Fruit fly (Drosophila melanogaster) whole organism, embryonic: ENCODE results near the gene Pop5.

Experiments used
- Bgb ChIP-seq: fragments of 200-800 bp; sonication (Bioruptor generic); IDR thresholded peaks from 2 replicates; pipeline ENCODE4 v1.3.6; 2022; ENCODE audit warnings: missing biosample characterization, missing genetic modification characterization; ENCODE audit not compliant: partially characterized antibody
- CG10209 ChIP-seq: fragments of 200-800 bp; sonication (Bioruptor generic); optimal IDR thresholded peaks from 3 replicates; lab custom pipeline; 2017; ENCODE audit warnings: missing biosample characterization, mild to moderate bottlenecking, missing genetic modification characterization, missing genetic modification reagents
- CG10274 ChIP-seq: fragments of 200-800 bp; sonication (Bioruptor generic); optimal IDR thresholded peaks from 3 replicates; lab custom pipeline; 2017; ENCODE audit warnings: missing biosample characterization, mild to moderate bottlenecking, missing genetic modification characterization
- CG10431 ChIP-seq: fragments of 200-800 bp; sonication (Bioruptor generic); optimal IDR thresholded peaks from 3 replicates; lab custom pipeline; 2018; ENCODE audit warnings: missing biosample characterization, mild to moderate bottlenecking, missing genetic modification characterization
- CG10654 ChIP-seq: fragments of 200-800 bp; sonication (Bioruptor generic); optimal IDR thresholded peaks from 2 replicates; lab custom pipeline; 2016; ENCODE audit warnings: missing biosample characterization, missing genetic modification characterization
- CG11504 ChIP-seq: fragments of 200-800 bp; sonication (Bioruptor generic); optimal IDR thresholded peaks from 3 replicates; lab custom pipeline; 2019; ENCODE audit warnings: missing biosample characterization, mild to moderate bottlenecking, missing genetic modification characterization, moderate library complexity
- CG17186 ChIP-seq: fragments of 200-800 bp; sonication (Bioruptor generic); optimal IDR thresholded peaks from 3 replicates; lab custom pipeline; 2017; ENCODE audit warnings: missing biosample characterization, missing genetic modification reagents, missing genetic modification characterization
- CG17361 ChIP-seq: fragments of 200-800 bp; sonication (Bioruptor generic); IDR thresholded peaks from 3 replicates; pipeline ENCODE4 v1.3.6; 2022; ENCODE audit warnings: missing biosample characterization, missing genetic modification characterization
- CG17385 ChIP-seq: fragments of 200-800 bp; sonication (Bioruptor generic); optimal IDR thresholded peaks from 3 replicates; lab custom pipeline; 2018; ENCODE audit warnings: missing biosample characterization, mild to moderate bottlenecking, missing genetic modification characterization
- CG31441 ChIP-seq: fragments of 200-800 bp; sonication (Bioruptor generic); IDR thresholded peaks from 2 replicates; pipeline ENCODE4 v1.3.6; 2022; ENCODE audit warnings: missing biosample characterization, missing genetic modification characterization
- CG32532 ChIP-seq: fragments of 200-800 bp; sonication (Bioruptor generic); IDR thresholded peaks from 2 replicates; pipeline ENCODE4 v1.3.6; 2022; ENCODE audit warnings: missing biosample characterization, missing genetic modification characterization
- CG34376 ChIP-seq: fragments of 200-800 bp; sonication (Bioruptor generic); optimal IDR thresholded peaks from 2 replicates; lab custom pipeline; 2018; ENCODE audit warnings: missing biosample characterization, mild to moderate bottlenecking, missing genetic modification characterization
- CG7556 ChIP-seq: fragments of 200-800 bp; sonication (Bioruptor generic); optimal IDR thresholded peaks from 2 replicates; lab custom pipeline; 2017; ENCODE audit warnings: missing biosample characterization, mild to moderate bottlenecking, missing genetic modification characterization
- Deaf1 ChIP-seq: fragments of 200-800 bp; optimal IDR thresholded peaks from 3 replicates; lab custom pipeline; 2019; ENCODE audit warnings: missing biosample characterization, mild to moderate bottlenecking, missing genetic modification characterization, moderate library complexity
- Fer1 ChIP-seq: fragments of 200-800 bp; sonication (Bioruptor generic); optimal IDR thresholded peaks from 2 replicates; lab custom pipeline; 2017; ENCODE audit warnings: missing biosample characterization, mild to moderate bottlenecking, missing genetic modification characterization
- HLH54F ChIP-seq: fragments of 200-800 bp; sonication (Bioruptor generic); optimal IDR thresholded peaks from 3 replicates; lab custom pipeline; 2016; ENCODE audit warnings: missing biosample characterization, missing genetic modification characterization
- Hr78 ChIP-seq, 2 experiments: fragments of 200-800 bp in 1 of 2; fragments of >200 bp in 1 of 2; sonication (Bioruptor generic) in 1 of 2; optimal IDR thresholded peaks; 2 replicates each; lab custom pipeline; 2017 to 2019; ENCODE audit warnings: missing biosample characterization in 2 of 2, missing genetic modification characterization in 2 of 2, mild to moderate bottlenecking in 1 of 2, moderate library complexity in 1 of 2
- Hsf ChIP-seq: fragments of 200-800 bp; sonication (Bioruptor generic); optimal IDR thresholded peaks from 3 replicates; lab custom pipeline; 2016; ENCODE audit warnings: missing biosample characterization, missing genetic modification characterization
- MTF-1 ChIP-seq: fragments of 200-800 bp; sonication (Bioruptor generic); optimal IDR thresholded peaks from 2 replicates; lab custom pipeline; 2018; ENCODE audit warnings: missing biosample characterization, mild to moderate bottlenecking, missing genetic modification characterization, borderline replicate concordance
- Med ChIP-seq: fragments of 200-800 bp; sonication (Bioruptor generic); peaks from one replicate; lab custom pipeline; 2016; ENCODE audit warnings: missing biosample characterization, missing genetic modification characterization, mild to moderate bottlenecking, inconsistent platforms, moderate library complexity
- Vsx1 ChIP-seq: fragments of 200-800 bp; sonication (Bioruptor generic); optimal IDR thresholded peaks from 2 replicates; lab custom pipeline; 2017; ENCODE audit warnings: missing biosample characterization, mild to moderate bottlenecking, missing genetic modification characterization, missing genetic modification reagents
- chinmo ChIP-seq: fragments of 200-800 bp; sonication (Bioruptor generic); IDR thresholded peaks from 4 replicates; pipeline ENCODE4 v1.3.6; 2022; ENCODE audit warnings: missing biosample characterization, missing genetic modification characterization; ENCODE audit not compliant: partially characterized antibody
- cwo ChIP-seq: fragments of 200-800 bp; sonication (Bioruptor generic); optimal IDR thresholded peaks from 3 replicates; lab custom pipeline; 2017; ENCODE audit warnings: missing biosample characterization, missing genetic modification characterization, mild to moderate bottlenecking, moderate library complexity, missing genetic modification reagents
- dmrt99B ChIP-seq: fragments of 200-800 bp; sonication (Bioruptor generic); optimal IDR thresholded peaks from 2 replicates; lab custom pipeline; 2018; ENCODE audit warnings: missing biosample characterization, mild to moderate bottlenecking, missing genetic modification characterization, moderate library complexity
- exex ChIP-seq: fragments of 200-800 bp; sonication (Bioruptor generic); optimal IDR thresholded peaks from 4 replicates; lab custom pipeline; 2018; ENCODE audit warnings: missing biosample characterization, mild to moderate bottlenecking, missing genetic modification characterization, moderate library complexity
- ftz-f1 ChIP-seq: fragments of 200-800 bp; sonication (Bioruptor generic); optimal IDR thresholded peaks from 2 replicates; lab custom pipeline; 2016; ENCODE audit warnings: missing biosample characterization, missing genetic modification characterization
- grn ChIP-seq: fragments of 200-800 bp; sonication (Bioruptor generic); optimal IDR thresholded peaks from 3 replicates; lab custom pipeline; 2017; ENCODE audit warnings: missing biosample characterization, missing genetic modification characterization
- gro ChIP-seq: fragments of 200-800 bp; sonication (Bioruptor generic); optimal IDR thresholded peaks from 2 replicates; lab custom pipeline; 2016; ENCODE audit warnings: missing biosample characterization, missing genetic modification characterization
- hkb ChIP-seq, 2 experiments: fragments of 200-800 bp in 1 of 2; fragments of >200 bp in 1 of 2; sonication (Bioruptor generic) in 1 of 2; IDR thresholded peaks in 1 of 2; optimal IDR thresholded peaks in 1 of 2; 2 replicates each; pipeline versions ENCODE4 v1.3.6 to Lab custom; 2017 to 2022; ENCODE audit warnings: missing biosample characterization in 1 of 2, missing genetic modification characterization in 1 of 2
- hth ChIP-seq: fragments of >200 bp; optimal IDR thresholded peaks from 2 replicates; lab custom pipeline; 2017; ENCODE audit warnings: inconsistent platforms
- jing ChIP-seq: fragments of 200-800 bp; sonication (Bioruptor generic); optimal IDR thresholded peaks from 2 replicates; lab custom pipeline; 2018; ENCODE audit warnings: missing biosample characterization, mild to moderate bottlenecking, missing genetic modification characterization
- jumu ChIP-seq: fragments of 200-800 bp; sonication (Bioruptor generic); optimal IDR thresholded peaks from 3 replicates; lab custom pipeline; 2016; ENCODE audit warnings: missing biosample characterization, missing genetic modification characterization
- lab ChIP-seq: fragments of 200-800 bp; sonication (Bioruptor generic); optimal IDR thresholded peaks from 3 replicates; lab custom pipeline; 2017; ENCODE audit warnings: missing biosample characterization, missing genetic modification characterization, mild to moderate bottlenecking, moderate library complexity, missing genetic modification reagents
- mirr ChIP-seq: fragments of 200-800 bp; sonication (Bioruptor generic); optimal IDR thresholded peaks from 3 replicates; lab custom pipeline; 2018; ENCODE audit warnings: missing biosample characterization, mild to moderate bottlenecking, missing genetic modification characterization
- mld ChIP-seq: fragments of 200-800 bp; sonication (Bioruptor generic); IDR thresholded peaks from 3 replicates; pipeline ENCODE4 v1.3.6; 2022; ENCODE audit warnings: missing biosample characterization, missing genetic modification characterization; ENCODE audit not compliant: partially characterized antibody
- nmo ChIP-seq: fragments of 200-800 bp; sonication (Bioruptor generic); optimal IDR thresholded peaks from 2 replicates; lab custom pipeline; 2018; ENCODE audit warnings: missing biosample characterization, mild to moderate bottlenecking, missing genetic modification characterization, moderate library complexity
- nom ChIP-seq: fragments of 200-800 bp; sonication (Bioruptor generic); optimal IDR thresholded peaks from 2 replicates; lab custom pipeline; 2017; ENCODE audit warnings: missing biosample characterization, missing genetic modification characterization, mild to moderate bottlenecking, moderate library complexity, missing genetic modification reagents
- p53 ChIP-seq: fragments of 200-800 bp; sonication (Bioruptor generic); optimal IDR thresholded peaks from 2 replicates; lab custom pipeline; 2016; ENCODE audit warnings: missing biosample characterization, missing genetic modification characterization
- pita ChIP-seq: fragments of 200-800 bp; sonication (Bioruptor generic); optimal IDR thresholded peaks from 2 replicates; lab custom pipeline; 2017; ENCODE audit warnings: missing biosample characterization, mild to moderate bottlenecking, missing genetic modification characterization
- salm ChIP-seq: fragments of 200-800 bp; sonication (Bioruptor generic); optimal IDR thresholded peaks from 2 replicates; lab custom pipeline; 2018; ENCODE audit warnings: missing biosample characterization, mild to moderate bottlenecking, missing genetic modification characterization
- sens ChIP-seq: fragments of 200-800 bp; sonication (Bioruptor generic); peaks from one replicate; lab custom pipeline; 2016; ENCODE audit warnings: missing biosample characterization, missing genetic modification characterization
- sens-2 ChIP-seq: fragments of 200-800 bp; sonication (Bioruptor generic); IDR thresholded peaks from 2 replicates; pipeline ENCODE4 v1.3.6; 2022; ENCODE audit warnings: missing biosample characterization, missing genetic modification characterization
- sisA ChIP-seq: fragments of 200-800 bp; sonication (Bioruptor generic); IDR thresholded peaks from 2 replicates; pipeline ENCODE4 v1.3.6; 2022; ENCODE audit warnings: missing biosample characterization, missing genetic modification characterization
- sob ChIP-seq: fragments of 200-800 bp; sonication (Bioruptor generic); IDR thresholded peaks from 2 replicates; pipeline ENCODE4 v1.3.6; 2022; ENCODE audit warnings: missing biosample characterization, missing genetic modification characterization
- sug ChIP-seq: fragments of 200-800 bp; optimal IDR thresholded peaks from 2 replicates; lab custom pipeline; 2019; ENCODE audit warnings: missing biosample characterization, mild to moderate bottlenecking, missing genetic modification characterization, moderate library complexity
- tio ChIP-seq: fragments of 200-800 bp; sonication (Bioruptor generic); optimal IDR thresholded peaks from 2 replicates; lab custom pipeline; 2017; ENCODE audit warnings: missing biosample characterization, missing genetic modification characterization, inconsistent platforms
- tx ChIP-seq: fragments of 200-800 bp; sonication (Bioruptor generic); optimal IDR thresholded peaks from 2 replicates; lab custom pipeline; 2016; ENCODE audit warnings: missing biosample characterization, missing genetic modification characterization
- vnd ChIP-seq: fragments of 200-800 bp; sonication (Bioruptor generic); IDR thresholded peaks from 3 replicates; pipeline ENCODE4 v1.3.6; 2022; ENCODE audit warnings: missing biosample characterization, missing genetic modification characterization; ENCODE audit not compliant: partially characterized antibody
- zen ChIP-seq: fragments of 200-800 bp; sonication (Bioruptor generic); optimal IDR thresholded peaks from 3 replicates; lab custom pipeline; 2018; ENCODE audit warnings: missing biosample characterization, mild to moderate bottlenecking, missing genetic modification characterization, moderate library complexity
- zfh2 ChIP-seq: fragments of 200-800 bp; sonication (Bioruptor generic); optimal IDR thresholded peaks from 2 replicates; lab custom pipeline; 2016; ENCODE audit warnings: missing biosample characterization, missing genetic modification characterization

Pop5 gene

dm6 chr3L:17001055-17001454 is 43.8 kb downstream of the Pop5 start (continued):
- TF ChIP-seq jumu: no peak
- TF ChIP-seq jing (GFP tag; lab: Kevin White, UChicago): no peak
- no peak for TF ChIP-seq sisA
- no peak for TF ChIP-seq hth (lab: Kevin White, UChicago)
- no peak for TF ChIP-seq CG10209 (GFP tag; lab: Kevin White, UChicago)
- peak; percentile 88 for TF ChIP-seq Vsx1 (GFP tag; lab: Kevin White, UChicago)
- TF ChIP-seq MTF-1: no peak
- TF ChIP-seq zen: no peak
- TF ChIP-seq CG31441: no peak
- TF ChIP-seq CG10654 (GFP tag; lab: Kevin White, UChicago): no peak
- TF ChIP-seq mld: no peak
- TF ChIP-seq sob (GFP tag; lab: Robert Waterston, UW): peak; percentile 58; the same call in 1 of the 2 replicates
- TF ChIP-seq CG7556 (GFP tag; lab: Kevin White, UChicago): no peak

- peak; percentile 79 for TF ChIP-seq sug
- no peak for TF ChIP-seq dmrt99B (tag; lab: Kevin White, UChicago)
- TF ChIP-seq CG32532 (GFP tag; lab: Robert Waterston, UW): peak; percentile 49; the same call in 1 of the 2 replicates
- peak; percentile 54 for TF ChIP-seq Med
- 0 out of 4 replicates have a peak, but pooled peaks have one; percentile 44 for TF ChIP-seq chinmo (GFP tag; lab: Robert Waterston, UW)
- no peak for TF ChIP-seq Bgb
- peak; percentile 92 for TF ChIP-seq cwo
- no peak for TF ChIP-seq lab (GFP tag; lab: Kevin White, UChicago)
- no peak for TF ChIP-seq Hsf
- no peak for TF ChIP-seq CG10274 (GFP tag; lab: Kevin White, UChicago)
- TF ChIP-seq Hr78 (GFP tag; optimal IDR thresholded peaks at IDR 0.05; lab: Kevin White, UChicago): peak in 1 of 2 experiments; percentile 64
- TF ChIP-seq ftz-f1 (GFP tag; lab: Kevin White, UChicago): peak; percentile 0
- TF ChIP-seq hkb (optimal IDR thresholded peaks at IDR 0.05; lab: Kevin White, UChicago): no peak
- TF ChIP-seq hkb (GFP tag; IDR thresholded peaks at IDR 0.05; lab: Robert Waterston, UW): no peak
- TF ChIP-seq nmo (GFP tag; lab: Kevin White, UChicago): no peak
- no peak for TF ChIP-seq tio
- no peak for TF ChIP-seq CG10431 (GFP tag; lab: Kevin White, UChicago)
- TF ChIP-seq zfh2: no peak
- TF ChIP-seq sens (GFP tag; lab: Kevin White, UChicago): peak; percentile 45
- peak; percentile 72 for TF ChIP-seq nom (GFP tag; lab: Kevin White, UChicago)
- no peak for TF ChIP-seq Deaf1 (tag; lab: Kevin White, UChicago)
- TF ChIP-seq mirr: peak; percentile 39
- no peak for TF ChIP-seq CG17186
Measured at dm6 chr3L:17000289-17000688, 44.5 kb downstream of the Pop5 start.

- TF ChIP-seq vnd: peak; percentile 22; the same call in 1 of the 3 replicates
- TF ChIP-seq CG34376 (GFP tag; lab: Kevin White, UChicago): peak; percentile 57
- TF ChIP-seq tx: no peak
- no peak for TF ChIP-seq p53
- peak; percentile 21 for TF ChIP-seq gro (GFP tag; lab: Kevin White, UChicago)
- no peak for TF ChIP-seq CG17385 (GFP tag; lab: Kevin White, UChicago)
- peak; percentile 14; the same call in 1 of the 2 replicates for TF ChIP-seq sens-2 (GFP tag; lab: Robert Waterston, UW)
- no peak for TF ChIP-seq CG11504 (tag; lab: Kevin White, UChicago)
- peak; percentile 72 for TF ChIP-seq sug
- TF ChIP-seq salm (tag; lab: Kevin White, UChicago): peak; percentile 9
- TF ChIP-seq CG17361 (GFP tag; lab: Robert Waterston, UW): no peak
- TF ChIP-seq HLH54F (GFP tag; lab: Kevin White, UChicago): no peak
- TF ChIP-seq grn (GFP tag; lab: Kevin White, UChicago): peak; percentile 91
- TF ChIP-seq Fer1 (GFP tag; lab: Kevin White, UChicago): no peak
- peak; percentile 15 for TF ChIP-seq cwo
- TF ChIP-seq pita (GFP tag; lab: Kevin White, UChicago): no peak
- peak; percentile 95 for TF ChIP-seq Vsx1 (GFP tag; lab: Kevin White, UChicago)
- peak; percentile 94 for TF ChIP-seq exex (tag; lab: Kevin White, UChicago)
Measured at dm6 chr3L:16994805-16995204, 50.0 kb downstream of the Pop5 start.
